Worm (Caenorhabditis elegans) whole organism, L1 larva: ENCODE measurements around the gene jun-1.

ENCODE experiments used
- blmp-1 ChIP-seq: fragments of 150-350 bp; optimal IDR thresholded peaks from 2 replicates; lab custom pipeline; 2014; ENCODE audit warnings: missing biosample characterization, missing genetic modification characterization
- ceh-82 ChIP-seq, 3 experiments: fragments of 150-350 bp in 1 of 3; sonication (generic microtip) in 2 of 3; optimal IDR thresholded peaks; 2 replicates each; lab custom pipeline; 2014 to 2017; ENCODE audit warnings: missing biosample characterization in 3 of 3, missing genetic modification characterization in 3 of 3
- efl-1 ChIP-seq, 4 experiments: fragments of 150-350 bp; optimal IDR thresholded peaks in 3 of 4; peaks in 1 of 4; 1 replicate in 1 of 4; 2 replicates in 3 of 4; lab custom pipeline; 2014; ENCODE audit warnings: missing biosample characterization in 2 of 4, missing genetic modification characterization in 2 of 4, missing genetic modification reagents in 2 of 4
- lin-13 ChIP-seq: fragments of 150-350 bp; optimal IDR thresholded peaks from 2 replicates; lab custom pipeline; 2014; ENCODE audit warnings: missing biosample characterization, missing genetic modification reagents, missing genetic modification characterization
- nhr-237 ChIP-seq: fragments of 150-350 bp; optimal IDR thresholded peaks from 2 replicates; lab custom pipeline; 2014; ENCODE audit warnings: missing biosample characterization, missing genetic modification characterization
- nhr-76 ChIP-seq: sonication (generic microtip); optimal IDR thresholded peaks from 2 replicates; lab custom pipeline; 2017; ENCODE audit warnings: missing biosample characterization, missing genetic modification characterization
- snpc-4 ChIP-seq: fragments of 150-350 bp; optimal IDR thresholded peaks from 2 replicates; lab custom pipeline; 2014; ENCODE audit warnings: missing biosample characterization, missing genetic modification characterization
- tbx-2 ChIP-seq: sonication (generic microtip); optimal IDR thresholded peaks from 2 replicates; lab custom pipeline; 2016; ENCODE audit warnings: missing genetic modification characterization, missing compliant biosample characterization
- unc-86 ChIP-seq: sonication (generic microtip); optimal IDR thresholded peaks from 2 replicates; lab custom pipeline; 2016; ENCODE audit warnings: missing genetic modification characterization, missing compliant biosample characterization

DNA sequence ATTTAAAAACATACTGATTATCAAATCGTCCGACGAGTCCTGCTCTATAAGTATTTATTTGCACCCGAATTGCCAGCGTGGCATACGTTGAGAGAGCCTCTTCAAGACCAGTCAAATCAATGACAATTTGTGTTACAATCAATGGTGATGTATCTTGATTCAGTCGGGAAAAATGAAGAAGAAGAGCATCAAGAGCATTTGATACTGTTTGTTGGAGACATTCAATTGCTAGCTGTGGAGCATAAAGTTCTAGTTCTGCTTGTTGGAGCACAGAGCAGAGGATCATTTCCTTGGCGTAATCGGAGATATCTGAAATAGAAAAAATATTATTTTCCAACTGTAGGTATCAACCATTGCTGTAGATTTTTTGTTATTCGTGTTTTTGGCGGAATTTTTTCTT is 60.5 kb downstream of the jun-1 start:
- TF ChIP-seq nhr-237 (no peak), nhr-76 (tag; lab: Kevin White, UChicago) (no peak), blmp-1 (no peak), unc-86 (tag; lab: Kevin White, UChicago) (no peak), lin-13 (no peak), ceh-82 (tag; optimal IDR thresholded peaks at IDR 0.05; lab: Kevin White, UChicago) (no peak), efl-1 (optimal IDR thresholded peaks at IDR 0.05; lab: Kevin White, UChicago) (no peak), efl-1 (GFP tag; optimal IDR thresholded peaks at IDR 0.05 in 1 of 2; lab: Kevin White, UChicago) (no peak), tbx-2 (tag; lab: Kevin White, UChicago) (no peak), snpc-4 (tag; lab: Kevin White, UChicago) (no peak)
